Worm (Caenorhabditis elegans) whole organism, late embryonic: Measurements from ENCODE around the gene C35A5.10.

ENCODE experiments used
- C08G9.2 ChIP-seq: sonication (generic microtip); optimal IDR thresholded peaks from 2 replicates; lab custom pipeline; 2016; ENCODE audit warnings: mild to moderate bottlenecking, missing genetic modification characterization, moderate library complexity, missing compliant biosample characterization
- C38D4.7 ChIP-seq: fragments of 200-800 bp; sonication (Bioruptor generic); optimal IDR thresholded peaks from 2 replicates; lab custom pipeline; 2018; ENCODE audit warnings: mild to moderate bottlenecking, missing genetic modification characterization, moderate library complexity, missing compliant biosample characterization
- F13H6.1 ChIP-seq: sonication (generic microtip); optimal IDR thresholded peaks from 2 replicates; lab custom pipeline; 2016; ENCODE audit warnings: missing genetic modification characterization, missing compliant biosample characterization
- K02D7.2 ChIP-seq: sonication (generic microtip); optimal IDR thresholded peaks from 2 replicates; lab custom pipeline; 2017; ENCODE audit warnings: mild to moderate bottlenecking, missing genetic modification characterization, missing compliant biosample characterization
- K09A11.1 ChIP-seq: sonication (generic microtip); optimal IDR thresholded peaks from 2 replicates; lab custom pipeline; 2017; ENCODE audit warnings: antibody characterized with exemption, mild to moderate bottlenecking, missing genetic modification characterization, missing compliant biosample characterization; ENCODE audit not compliant: insufficient read depth
- T23F11.4 ChIP-seq: fragments of 200-800 bp; sonication (Bioruptor generic); optimal IDR thresholded peaks from 2 replicates; lab custom pipeline; 2018; ENCODE audit warnings: mild to moderate bottlenecking, missing genetic modification characterization, missing compliant biosample characterization
- Y22D7AL.16 ChIP-seq: sonication (generic microtip); optimal IDR thresholded peaks from 2 replicates; lab custom pipeline; 2016; ENCODE audit warnings: missing genetic modification characterization, missing compliant biosample characterization
- ceh-14 ChIP-seq: sonication (generic microtip); optimal IDR thresholded peaks from 2 replicates; lab custom pipeline; 2016; ENCODE audit warnings: missing genotype, missing genetic modification characterization, missing compliant biosample characterization
- ceh-18 ChIP-seq: sonication (generic microtip); optimal IDR thresholded peaks from 2 replicates; lab custom pipeline; 2016; ENCODE audit warnings: missing genetic modification characterization, missing compliant biosample characterization
- ceh-2 ChIP-seq: sonication (generic microtip); optimal IDR thresholded peaks from 2 replicates; lab custom pipeline; 2016; ENCODE audit warnings: missing genotype, missing genetic modification characterization, missing compliant biosample characterization
- ceh-34 ChIP-seq: sonication (generic microtip); optimal IDR thresholded peaks from 2 replicates; lab custom pipeline; 2016; ENCODE audit warnings: mild to moderate bottlenecking, missing genetic modification characterization, missing compliant biosample characterization
- ceh-45 ChIP-seq: fragments of 200-800 bp; sonication (Bioruptor generic); IDR thresholded peaks from 2 replicates; pipeline ENCODE4 v1.3.6; 2022; ENCODE audit warnings: missing genetic modification reagents, missing genetic modification characterization, missing compliant biosample characterization
- ceh-9 ChIP-seq: sonication (generic microtip); optimal IDR thresholded peaks from 2 replicates; lab custom pipeline; 2016; ENCODE audit warnings: mild to moderate bottlenecking, missing genetic modification characterization, inconsistent platforms, missing compliant biosample characterization
- che-1 ChIP-seq: sonication (generic microtip); optimal IDR thresholded peaks from 2 replicates; lab custom pipeline; 2016; ENCODE audit warnings: mild to moderate bottlenecking, missing genetic modification characterization, missing compliant biosample characterization
- elt-4 ChIP-seq: sonication (generic microtip); optimal IDR thresholded peaks from 2 replicates; lab custom pipeline; 2016; ENCODE audit warnings: missing genetic modification characterization, missing compliant biosample characterization
- ets-4 ChIP-seq: sonication (generic microtip); optimal IDR thresholded peaks from 2 replicates; lab custom pipeline; 2016; ENCODE audit warnings: missing genetic modification characterization, missing compliant biosample characterization
- fax-1 ChIP-seq: sonication (generic microtip); optimal IDR thresholded peaks from 2 replicates; lab custom pipeline; 2016; ENCODE audit warnings: missing genotype, missing genetic modification characterization, missing compliant biosample characterization
- hlh-6 ChIP-seq: sonication (generic microtip); optimal IDR thresholded peaks from 2 replicates; lab custom pipeline; 2016; ENCODE audit warnings: missing genotype, missing genetic modification characterization, missing compliant biosample characterization
- hlh-8 ChIP-seq: sonication (generic microtip); optimal IDR thresholded peaks from 2 replicates; lab custom pipeline; 2016; ENCODE audit warnings: missing genotype, missing genetic modification characterization, missing compliant biosample characterization
- lim-6 ChIP-seq: sonication (generic microtip); optimal IDR thresholded peaks from 2 replicates; lab custom pipeline; 2016; ENCODE audit warnings: missing genetic modification characterization, missing compliant biosample characterization
- lin-11 ChIP-seq: fragments of 200-800 bp; sonication (Bioruptor generic); optimal IDR thresholded peaks from 2 replicates; lab custom pipeline; 2018; ENCODE audit warnings: mild to moderate bottlenecking, missing genetic modification characterization, missing compliant biosample characterization
- mec-3 ChIP-seq: sonication (generic microtip); optimal IDR thresholded peaks from 2 replicates; lab custom pipeline; 2016; ENCODE audit warnings: borderline replicate concordance, missing genetic modification characterization, missing compliant biosample characterization
- nfya-1 ChIP-seq: sonication (generic microtip); optimal IDR thresholded peaks from 2 replicates; lab custom pipeline; 2017; ENCODE audit warnings: missing genetic modification characterization, mild to moderate bottlenecking, missing compliant biosample characterization, antibody characterized with exemption, moderate library complexity
- pag-3 ChIP-seq: sonication (generic microtip); optimal IDR thresholded peaks from 2 replicates; lab custom pipeline; 2016; ENCODE audit warnings: missing compliant biosample characterization, missing genetic modification characterization, borderline replicate concordance
- pat-9 ChIP-seq: fragments of 200-800 bp; sonication (Bioruptor generic); optimal IDR thresholded peaks from 2 replicates; lab custom pipeline; 2018; ENCODE audit warnings: mild to moderate bottlenecking, missing genetic modification characterization, moderate library complexity, missing compliant biosample characterization
- pha-4 ChIP-seq: fragments of 150-350 bp; optimal IDR thresholded peaks from 2 replicates; lab custom pipeline; 2018; ENCODE audit warnings: missing biosample characterization, missing genetic modification reagents, missing genetic modification characterization
- pros-1 ChIP-seq: fragments of 150-350 bp; optimal IDR thresholded peaks from 2 replicates; lab custom pipeline; 2014; ENCODE audit warnings: missing biosample characterization, missing genetic modification reagents, missing genetic modification characterization
- ref-2 ChIP-seq: sonication (generic microtip); optimal IDR thresholded peaks from 2 replicates; lab custom pipeline; 2016; ENCODE audit warnings: missing genetic modification characterization, missing compliant biosample characterization
- sox-2 ChIP-seq: fragments of 200-800 bp; sonication (Bioruptor generic); IDR thresholded peaks from 2 replicates; pipeline ENCODE4 v1.3.6; 2022; ENCODE audit warnings: missing genetic modification reagents, missing genetic modification characterization, missing compliant biosample characterization
- sox-4 ChIP-seq: sonication (generic microtip); optimal IDR thresholded peaks from 2 replicates; lab custom pipeline; 2017; ENCODE audit warnings: mild to moderate bottlenecking, missing genetic modification characterization, inconsistent platforms, missing compliant biosample characterization
- syd-9 ChIP-seq: sonication (generic microtip); optimal IDR thresholded peaks from 2 replicates; lab custom pipeline; 2016; ENCODE audit warnings: mild to moderate bottlenecking, missing genetic modification characterization, moderate library complexity, missing compliant biosample characterization
- tbx-2 ChIP-seq: sonication (generic microtip); optimal IDR thresholded peaks from 2 replicates; lab custom pipeline; 2016; ENCODE audit warnings: missing genetic modification characterization, missing compliant biosample characterization
- ttx-3 ChIP-seq: sonication (generic microtip); optimal IDR thresholded peaks from 2 replicates; lab custom pipeline; 2016; ENCODE audit warnings: missing genetic modification reagents, missing genetic modification characterization, missing compliant biosample characterization
- unc-3 ChIP-seq, 2 experiments: fragments of 200-800 bp in 1 of 2; sonication (Bioruptor generic) in 1 of 2; sonication (generic microtip) in 1 of 2; conservative IDR thresholded peaks in 1 of 2; optimal IDR thresholded peaks in 1 of 2; 2 replicates each; pipeline versions ENCODE4 v1.3.6 to Lab custom; 2016 to 2022; ENCODE audit warnings: missing compliant biosample characterization in 2 of 2, missing genetic modification characterization in 2 of 2, missing genetic modification reagents in 1 of 2
- ztf-16 ChIP-seq: sonication (generic microtip); optimal IDR thresholded peaks from 2 replicates; lab custom pipeline; 2017; ENCODE audit warnings: missing genetic modification characterization, missing compliant biosample characterization

The C35A5.10 gene

ce11 chrV:10466607-10467092 lies 37.3 kb upstream of the C35A5.10 start (continued):
- peak; percentile 91 for TF ChIP-seq ref-2 (tag; lab: Kevin White, UChicago)
- TF ChIP-seq lim-6 (tag; lab: Kevin White, UChicago) = peak; percentile 41
- TF ChIP-seq F13H6.1 (tag; lab: Kevin White, UChicago) = peak; percentile 65
- no peak for TF ChIP-seq ceh-45 (GFP tag; lab: Robert Waterston, UW)
- peak; percentile 2 for TF ChIP-seq T23F11.4
- no peak for TF ChIP-seq pha-4
- TF ChIP-seq ceh-18 = peak; percentile 95
- peak; percentile 8; the same call in 1 of the 2 replicates for TF ChIP-seq sox-2 (GFP tag; lab: Robert Waterston, UW)
- peak; percentile 91 for TF ChIP-seq tbx-2 (tag; lab: Kevin White, UChicago)
- no peak for TF ChIP-seq mec-3 (tag; lab: Kevin White, UChicago)
- peak; percentile 41 for TF ChIP-seq ceh-2 (tag; lab: Kevin White, UChicago)
- TF ChIP-seq ceh-34 (tag; lab: Kevin White, UChicago) = peak; percentile 80
- TF ChIP-seq C08G9.2 = peak; percentile 35
- peak; percentile 83 for TF ChIP-seq pros-1 (tag; lab: Kevin White, UChicago)
- TF ChIP-seq, all 69 proteins: peak for 28

ce11 chrV:10467104-10467503 lies 36.9 kb upstream of the C35A5.10 start:
- TF ChIP-seq lin-11 (no peak), fax-1 (tag; lab: Kevin White, UChicago) (no peak), K09A11.1 (tag; lab: Kevin White, UChicago) (no peak), elt-4 (tag; lab: Kevin White, UChicago) (no peak)

ce11 chrV:10467659-10468058 lies 36.3 kb upstream of the C35A5.10 start:
- TF ChIP-seq fax-1 (tag; lab: Kevin White, UChicago) = no peak
- no peak for TF ChIP-seq T23F11.4
- no peak for TF ChIP-seq ztf-16 (tag; lab: Kevin White, UChicago)
- no peak for TF ChIP-seq hlh-6
- TF ChIP-seq hlh-8 (tag; lab: Kevin White, UChicago) = no peak
- no peak for TF ChIP-seq pat-9 (tag; lab: Kevin White, UChicago)
- no peak for TF ChIP-seq Y22D7AL.16 (tag; lab: Kevin White, UChicago)
- TF ChIP-seq ceh-14 = no peak
- no peak for TF ChIP-seq ceh-9 (tag; lab: Kevin White, UChicago)
- no peak for TF ChIP-seq che-1 (tag; lab: Kevin White, UChicago)
- no peak for TF ChIP-seq C38D4.7 (GFP tag; lab: Kevin White, UChicago)

- no peak for TF ChIP-seq nfya-1 (tag; lab: Kevin White, UChicago)
- no peak for TF ChIP-seq syd-9 (tag; lab: Kevin White, UChicago)
- no peak for TF ChIP-seq ets-4 (tag; lab: Kevin White, UChicago)
- TF ChIP-seq pag-3 (tag; lab: Kevin White, UChicago) = no peak
- TF ChIP-seq unc-3 (GFP tag; conservative IDR thresholded peaks at IDR 0.05; lab: Robert Waterston, UW) = no peak
- TF ChIP-seq unc-3 (tag; optimal IDR thresholded peaks at IDR 0.05; lab: Kevin White, UChicago) = no peak
- no peak for TF ChIP-seq ceh-45 (GFP tag; lab: Robert Waterston, UW)
- no peak for TF ChIP-seq K02D7.2 (tag; lab: Kevin White, UChicago)
- no peak for TF ChIP-seq sox-4 (tag; lab: Kevin White, UChicago)
- no peak for TF ChIP-seq ttx-3 (tag; lab: Kevin White, UChicago)
These were observed 35.8 kb upstream of the C35A5.10 start, which contains the start of gene egl-9 for ce11 chrV:10468190-10468589. Gene egl-9 (plus strand): TSS chrV:10468517.
